Worm (Caenorhabditis elegans): ENCODE measurements around the gene K06G5.3.

- TF ChIP-seq snpc-4 (GFP tag; optimal IDR thresholded peaks at IDR 0.05) (no peak), snpc-4 (tag; optimal IDR thresholded peaks at IDR 0.05) (no peak), ama-1 (optimal IDR thresholded peaks at IDR 0.05) (no peak), ama-1 (GFP tag; optimal IDR thresholded peaks at IDR 0.05) (no peak), chd-7 (tag; optimal IDR thresholded peaks at IDR 0.05) (no peak), K12H6.12 (tag; optimal IDR thresholded peaks at IDR 0.05) (no peak), ceh-27 (GFP tag; optimal IDR thresholded peaks at IDR 0.05) (no peak), nfyb-1 (GFP tag; IDR thresholded peaks at IDR 0.05) (no peak)
Measured at ce11 chrX:14234366-14234765, 11.3 kb upstream of the K06G5.3 start, which contains the start of gene srg-36.

All from whole organism, young adult.